Fruit fly (Drosophila melanogaster): Measurements from ENCODE around the gene CG3123.

dm6 chr2L:2851589-2851988 lies 26.3 kb upstream of the CG3123 start:
- TF ChIP-seq CTCF (optimal IDR thresholded peaks at IDR 0.05) (no peak), CG8478 (optimal IDR thresholded peaks at IDR 0.05) (no peak)

Data from S2 (cell line).